Worm (Caenorhabditis elegans) whole organism, young adult: ENCODE data around the gene tbx-2.

Experiments used
- F55B11.4 ChIP-seq: sonication (generic microtip); optimal IDR thresholded peaks from 2 replicates; lab custom pipeline; 2016; ENCODE audit warnings: missing compliant biosample characterization, missing genetic modification characterization, borderline replicate concordance; ENCODE audit not compliant: insufficient read depth
- unc-62 ChIP-seq: fragments of 150-350 bp; optimal IDR thresholded peaks from 2 replicates; lab custom pipeline; 2014; ENCODE audit warnings: missing biosample characterization, missing genetic modification reagents, missing genetic modification characterization
- ztf-25 ChIP-seq: fragments of 200-800 bp; sonication (Bioruptor generic); IDR thresholded peaks from 2 replicates; pipeline ENCODE4 v1.3.6; 2022; ENCODE audit warnings: missing genetic modification reagents, missing genetic modification characterization, missing compliant biosample characterization

ce11 chrIII:5173139-5173538 lies 37.0 kb upstream of the tbx-2 start, which contains the start of gene emb-1:
- TF ChIP-seq unc-62 (GFP tag; lab: Kevin White, UChicago) (no peak), F55B11.4 (no peak), ztf-25 (no peak)
